Fruit fly (Drosophila melanogaster) whole organism: ENCODE data around the gene apn.

Source experiments
- Dll ChIP-seq: fragments of >200 bp; optimal IDR thresholded peaks from 2 replicates; lab custom pipeline; 2017
- pan ChIP-seq: fragments of >200 bp; optimal IDR thresholded peaks from 2 replicates; lab custom pipeline; 2017
- psq ChIP-seq: fragments of >200 bp; optimal IDR thresholded peaks from 2 replicates; lab custom pipeline; 2017
- usp ChIP-seq: fragments of >200 bp; optimal IDR thresholded peaks from 2 replicates; lab custom pipeline; 2017; ENCODE audit warnings: missing biosample characterization, missing genetic modification characterization, mixed read lengths

DNA sequence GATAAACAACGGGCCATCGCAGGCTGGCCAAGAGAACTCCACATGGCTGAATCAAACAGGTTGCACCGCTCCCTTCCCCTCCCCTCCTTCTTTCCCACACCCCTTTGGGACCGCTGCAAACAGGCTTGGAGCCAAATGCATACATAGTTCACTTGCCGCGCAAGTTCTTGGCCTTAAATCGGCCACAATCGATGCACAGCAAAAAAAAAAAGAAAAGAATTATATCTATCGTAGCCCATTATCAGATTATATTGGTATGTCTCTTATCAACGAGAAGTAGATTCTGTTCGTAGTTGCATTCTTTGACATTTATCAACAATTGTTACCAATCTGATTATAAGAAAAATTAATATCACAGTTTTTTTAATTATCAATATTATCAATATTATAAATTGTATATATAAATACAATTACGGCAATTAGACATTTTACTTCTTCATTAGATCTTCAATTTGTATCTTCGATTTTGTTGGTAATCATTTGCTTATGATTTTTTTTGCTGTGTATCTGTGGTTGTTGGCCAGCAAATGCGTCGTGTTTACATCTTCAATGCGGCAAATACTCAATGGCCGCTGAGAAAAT is 16.8 kb upstream of the apn start:
- TF ChIP-seq Dll (no peak), psq (lab: Kevin White, UChicago) (no peak), usp (GFP tag; lab: Kevin White, UChicago) (no peak), pan (lab: Kevin White, UChicago) (no peak)
